Worm (Caenorhabditis elegans): ENCODE results near the gene F07D3.3.

DNA sequence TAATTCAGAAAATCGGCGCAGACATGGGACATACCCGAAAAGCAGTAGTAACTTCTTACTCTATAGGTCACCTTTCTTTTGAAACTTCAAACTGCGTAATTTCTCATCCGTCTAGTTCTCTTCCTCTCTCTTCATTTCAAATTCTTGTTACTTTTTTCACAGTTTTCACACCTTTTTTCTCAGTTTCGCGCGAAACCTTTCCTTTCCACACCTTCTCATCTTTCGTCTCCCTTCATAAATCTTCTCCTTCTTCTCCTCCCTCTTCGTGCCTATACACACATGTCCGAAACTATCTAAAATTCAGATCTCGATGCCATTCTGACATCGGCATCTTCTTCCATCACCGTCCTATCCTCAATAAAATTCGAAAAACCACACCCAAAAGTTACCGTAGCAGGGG lies 18.8 kb downstream of the F07D3.3 start, which contains the start of gene wdr-62:
- TF ChIP-seq ztf-23 (GFP tag; IDR thresholded peaks at IDR 0.05): no peak
- no peak for TF ChIP-seq ref-1 (GFP tag; conservative IDR thresholded peaks at IDR 0.05)
- TF ChIP-seq klf-2 (GFP tag; conservative IDR thresholded peaks at IDR 0.05): no peak
- TF ChIP-seq flt-1 (GFP tag; IDR thresholded peaks at IDR 0.05): no peak
- TF ChIP-seq ztf-29 (GFP tag; IDR thresholded peaks at IDR 0.05): no peak
- no peak for TF ChIP-seq cog-1 (tag; optimal IDR thresholded peaks at IDR 0.05)
- no peak for TF ChIP-seq T22C8.4 (GFP tag; IDR thresholded peaks at IDR 0.05)
- TF ChIP-seq med-1 (GFP tag; optimal IDR thresholded peaks at IDR 0.05; ENCODE audit: insufficient read depth): no peak

Data from whole organism, midembryonic.